Fruit fly (Drosophila melanogaster) whole organism, embryonic: ENCODE data around the gene CG33093.

Experiments
- B-H1 ChIP-seq: fragments of 200-800 bp; sonication (Bioruptor generic); IDR thresholded peaks from 3 replicates; pipeline ENCODE4 v1.3.6; 2022; ENCODE audit warnings: missing biosample characterization, missing genetic modification characterization
- B-H2 ChIP-seq: fragments of 200-800 bp; sonication (Bioruptor generic); optimal IDR thresholded peaks from 2 replicates; lab custom pipeline; 2018; ENCODE audit warnings: missing biosample characterization, mild to moderate bottlenecking, missing genetic modification characterization
- CG10321 ChIP-seq: fragments of 200-800 bp; sonication (Bioruptor generic); IDR thresholded peaks from 2 replicates; pipeline ENCODE4 v1.3.6; 2022; ENCODE audit warnings: missing biosample characterization, missing genetic modification characterization
- CG10654 ChIP-seq: fragments of 200-800 bp; sonication (Bioruptor generic); optimal IDR thresholded peaks from 2 replicates; lab custom pipeline; 2016; ENCODE audit warnings: missing biosample characterization, missing genetic modification characterization
- CG12391 ChIP-seq: fragments of 200-800 bp; sonication (Bioruptor generic); optimal IDR thresholded peaks from 3 replicates; lab custom pipeline; 2018; ENCODE audit warnings: missing biosample characterization, mild to moderate bottlenecking, missing genetic modification characterization, moderate library complexity
- CG14965 ChIP-seq: fragments of 200-800 bp; sonication (Bioruptor generic); optimal IDR thresholded peaks from 2 replicates; lab custom pipeline; 2016; ENCODE audit warnings: missing biosample characterization, missing genetic modification characterization, borderline replicate concordance
- CG15269 ChIP-seq: fragments of 200-800 bp; sonication (Bioruptor generic); optimal IDR thresholded peaks from 2 replicates; lab custom pipeline; 2018; ENCODE audit warnings: missing biosample characterization, mild to moderate bottlenecking, missing genetic modification characterization, moderate library complexity
- CG2120 ChIP-seq: fragments of 200-800 bp; sonication (Bioruptor generic); optimal IDR thresholded peaks from 3 replicates; lab custom pipeline; 2016; ENCODE audit warnings: missing biosample characterization, missing genetic modification characterization
- CG2129 ChIP-seq: fragments of 200-800 bp; sonication (Bioruptor generic); IDR thresholded peaks from 2 replicates; pipeline ENCODE4 v1.3.6; 2022; ENCODE audit warnings: missing biosample characterization, missing genetic modification characterization; ENCODE audit not compliant: partially characterized antibody
- CG31441 ChIP-seq: fragments of 200-800 bp; sonication (Bioruptor generic); IDR thresholded peaks from 2 replicates; pipeline ENCODE4 v1.3.6; 2022; ENCODE audit warnings: missing biosample characterization, missing genetic modification characterization
- CG3163 ChIP-seq: fragments of 200-800 bp; sonication (Bioruptor generic); optimal IDR thresholded peaks from 3 replicates; lab custom pipeline; 2016; ENCODE audit warnings: missing biosample characterization, missing genetic modification characterization
- CG32767 ChIP-seq: fragments of 200-800 bp; sonication (Bioruptor generic); IDR thresholded peaks from 2 replicates; pipeline ENCODE4 v1.3.6; 2022; ENCODE audit warnings: missing biosample characterization, missing genetic modification characterization
- CG33557 ChIP-seq: fragments of 200-800 bp; sonication (Bioruptor generic); optimal IDR thresholded peaks from 2 replicates; lab custom pipeline; 2019; ENCODE audit warnings: missing biosample characterization, mild to moderate bottlenecking, missing genetic modification characterization, moderate library complexity
- CG4404 ChIP-seq: fragments of 200-800 bp; sonication (Bioruptor generic); IDR thresholded peaks from 2 replicates; pipeline ENCODE4 v1.3.6; 2022; ENCODE audit warnings: missing biosample characterization, missing genetic modification characterization
- CG4707 ChIP-seq: fragments of 200-800 bp; sonication (Bioruptor generic); optimal IDR thresholded peaks from 2 replicates; lab custom pipeline; 2018; ENCODE audit warnings: missing biosample characterization, mild to moderate bottlenecking, missing genetic modification characterization, moderate library complexity
- CG6654 ChIP-seq: fragments of 200-800 bp; sonication (Bioruptor generic); optimal IDR thresholded peaks from 2 replicates; lab custom pipeline; 2017; ENCODE audit warnings: missing biosample characterization, mild to moderate bottlenecking, missing genetic modification characterization
- CG6813 ChIP-seq: fragments of 200-800 bp; sonication (Bioruptor generic); optimal IDR thresholded peaks from 2 replicates; lab custom pipeline; 2017; ENCODE audit warnings: missing biosample characterization, missing genetic modification characterization, mild to moderate bottlenecking, moderate library complexity, missing genetic modification reagents
- CG7987 ChIP-seq: fragments of 200-800 bp; sonication (Bioruptor generic); optimal IDR thresholded peaks from 2 replicates; lab custom pipeline; 2018; ENCODE audit warnings: missing biosample characterization, mild to moderate bottlenecking, missing genetic modification characterization, moderate library complexity
- CG8765 ChIP-seq: fragments of 200-800 bp; sonication (Bioruptor generic); IDR thresholded peaks from 2 replicates; pipeline ENCODE4 v1.3.6; 2022; ENCODE audit warnings: missing biosample characterization, missing genetic modification characterization
- Camta ChIP-seq: fragments of 200-800 bp; sonication (Bioruptor generic); optimal IDR thresholded peaks from 2 replicates; lab custom pipeline; 2016; ENCODE audit warnings: missing biosample characterization, missing genetic modification characterization
- Dfd ChIP-seq, 2 experiments: fragments of >200 bp; optimal IDR thresholded peaks; 2 replicates each; lab custom pipeline; 2017; ENCODE audit warnings: missing biosample characterization in 2 of 2, missing genetic modification characterization in 2 of 2
- Drgx ChIP-seq: fragments of 200-800 bp; sonication (Bioruptor generic); IDR thresholded peaks from 2 replicates; pipeline ENCODE4 v1.3.6; 2022; ENCODE audit warnings: missing biosample characterization, missing genetic modification characterization
- E2f1 ChIP-seq: fragments of 200-800 bp; sonication (Bioruptor generic); IDR thresholded peaks from 2 replicates; pipeline ENCODE4 v1.3.6; 2022; ENCODE audit warnings: missing biosample characterization, missing genetic modification characterization
- Elba2 ChIP-seq: fragments of 200-800 bp; sonication (Bioruptor generic); optimal IDR thresholded peaks from 3 replicates; lab custom pipeline; 2016; ENCODE audit warnings: missing biosample characterization, missing genetic modification characterization
- MESR4 ChIP-seq: fragments of 200-800 bp; sonication (Bioruptor generic); optimal IDR thresholded peaks from 2 replicates; lab custom pipeline; 2018; ENCODE audit warnings: missing biosample characterization, mild to moderate bottlenecking, missing genetic modification characterization, moderate library complexity
- Nf-YB ChIP-seq: fragments of 200-800 bp; sonication (Bioruptor generic); optimal IDR thresholded peaks from 3 replicates; lab custom pipeline; 2019; ENCODE audit warnings: missing biosample characterization, mild to moderate bottlenecking, missing genetic modification characterization, moderate library complexity
- Oaz ChIP-seq: fragments of 200-800 bp; sonication (Bioruptor generic); IDR thresholded peaks from 2 replicates; pipeline ENCODE4 v1.3.6; 2022; ENCODE audit warnings: missing biosample characterization, missing genetic modification characterization
- Pdp1 ChIP-seq, 2 experiments: fragments of 200-800 bp; sonication (Bioruptor generic); optimal IDR thresholded peaks; 3 replicates each; lab custom pipeline; 2016; ENCODE audit warnings: missing biosample characterization in 2 of 2, missing genetic modification characterization in 2 of 2, mild to moderate bottlenecking in 1 of 2, moderate library complexity in 1 of 2
- Scr ChIP-seq: fragments of 200-800 bp; sonication (Bioruptor generic); IDR thresholded peaks from 2 replicates; pipeline ENCODE4 v1.3.6; 2022; ENCODE audit warnings: missing biosample characterization, missing genetic modification characterization; ENCODE audit not compliant: partially characterized antibody
- TFAM ChIP-seq: fragments of 200-800 bp; sonication (Bioruptor generic); optimal IDR thresholded peaks from 2 replicates; lab custom pipeline; 2017; ENCODE audit warnings: missing biosample characterization, missing genetic modification characterization, inconsistent platforms
- Taf1 ChIP-seq: fragments of 200-800 bp; sonication (Bioruptor generic); IDR thresholded peaks from 2 replicates; pipeline ENCODE4 v1.3.6; 2022; ENCODE audit warnings: missing biosample characterization, missing genetic modification characterization
- bbx ChIP-seq: fragments of 200-800 bp; sonication (Bioruptor generic); IDR thresholded peaks from 2 replicates; pipeline ENCODE4 v1.3.6; 2022; ENCODE audit warnings: missing biosample characterization, missing genetic modification characterization; ENCODE audit not compliant: partially characterized antibody
- bsh ChIP-seq, 2 experiments: fragments of 200-800 bp; sonication (Bioruptor generic); optimal IDR thresholded peaks; 2 replicates each; lab custom pipeline; 2017 to 2018; ENCODE audit warnings: mild to moderate bottlenecking in 2 of 2, missing biosample characterization in 2 of 2, missing genetic modification characterization in 2 of 2, moderate library complexity in 1 of 2
- chif ChIP-seq, 2 experiments: fragments of 200-800 bp; sonication (Bioruptor generic); optimal IDR thresholded peaks; 3 replicates each; lab custom pipeline; 2016; ENCODE audit warnings: missing biosample characterization in 2 of 2, missing genetic modification characterization in 2 of 2
- fd102C ChIP-seq: fragments of 200-800 bp; sonication (Bioruptor generic); optimal IDR thresholded peaks from 2 replicates; lab custom pipeline; 2018; ENCODE audit warnings: missing biosample characterization, mild to moderate bottlenecking, missing genetic modification characterization, moderate library complexity
- fd3F ChIP-seq: fragments of 200-800 bp; sonication (Bioruptor generic); optimal IDR thresholded peaks from 2 replicates; lab custom pipeline; 2018; ENCODE audit warnings: missing biosample characterization, mild to moderate bottlenecking, missing genetic modification characterization, moderate library complexity
- gce ChIP-seq: fragments of 200-800 bp; sonication (Bioruptor generic); IDR thresholded peaks from 3 replicates; pipeline ENCODE4 v1.3.6; 2022; ENCODE audit warnings: missing biosample characterization, missing genetic modification characterization
- gem ChIP-seq: fragments of 200-800 bp; sonication (Bioruptor generic); optimal IDR thresholded peaks from 2 replicates; lab custom pipeline; 2019; ENCODE audit warnings: missing biosample characterization, mild to moderate bottlenecking, missing genetic modification characterization, moderate library complexity
- gfzf ChIP-seq: fragments of 200-800 bp; sonication (Bioruptor generic); optimal IDR thresholded peaks from 2 replicates; lab custom pipeline; 2016; ENCODE audit warnings: missing biosample characterization, mild to moderate bottlenecking, missing genetic modification characterization, moderate library complexity
- hkb ChIP-seq, 2 experiments: fragments of 200-800 bp in 1 of 2; fragments of >200 bp in 1 of 2; sonication (Bioruptor generic) in 1 of 2; IDR thresholded peaks in 1 of 2; optimal IDR thresholded peaks in 1 of 2; 2 replicates each; pipeline versions ENCODE4 v1.3.6 to Lab custom; 2017 to 2022; ENCODE audit warnings: missing biosample characterization in 1 of 2, missing genetic modification characterization in 1 of 2
- ind ChIP-seq: fragments of 200-800 bp; sonication (Bioruptor generic); optimal IDR thresholded peaks from 3 replicates; lab custom pipeline; 2016; ENCODE audit warnings: missing biosample characterization, missing genetic modification characterization
- lola ChIP-seq, 3 experiments: fragments of >200 bp in 2 of 3; fragments of 200-800 bp in 1 of 3; sonication (Bioruptor generic) in 1 of 3; optimal IDR thresholded peaks; 2 replicates each; lab custom pipeline; 2017 to 2019; ENCODE audit warnings: missing biosample characterization in 3 of 3, missing genetic modification characterization in 3 of 3, mild to moderate bottlenecking in 1 of 3, moderate library complexity in 1 of 3
- nerfin-1 ChIP-seq: fragments of 200-800 bp; sonication (Bioruptor generic); optimal IDR thresholded peaks from 3 replicates; lab custom pipeline; 2019; ENCODE audit warnings: missing biosample characterization, mild to moderate bottlenecking, missing genetic modification characterization, moderate library complexity
- sima ChIP-seq: fragments of 200-800 bp; sonication (Bioruptor generic); optimal IDR thresholded peaks from 2 replicates; lab custom pipeline; 2016; ENCODE audit warnings: missing biosample characterization, missing genetic modification characterization
- ssp ChIP-seq: fragments of 200-800 bp; sonication (Bioruptor generic); IDR thresholded peaks from 2 replicates; pipeline ENCODE4 v1.3.6; 2022; ENCODE audit warnings: missing biosample characterization, missing genetic modification characterization
- twi ChIP-seq: fragments of 200-800 bp; optimal IDR thresholded peaks from 2 replicates; lab custom pipeline; 2019; ENCODE audit warnings: missing biosample characterization, mild to moderate bottlenecking, missing genetic modification characterization, moderate library complexity
- unpg ChIP-seq: fragments of 200-800 bp; sonication (Bioruptor generic); optimal IDR thresholded peaks from 3 replicates; lab custom pipeline; 2018; ENCODE audit warnings: missing biosample characterization, mild to moderate bottlenecking, missing genetic modification characterization, moderate library complexity
- wor ChIP-seq: fragments of 200-800 bp; sonication (Bioruptor generic); IDR thresholded peaks from 2 replicates; pipeline ENCODE4 v1.3.6; 2022; ENCODE audit warnings: missing biosample characterization, missing genetic modification characterization
- yki ChIP-seq: fragments of >200 bp; optimal IDR thresholded peaks from 3 replicates; lab custom pipeline; 2018

Gene CG33093

dm6 chr3R:22526353-22526907 lies 5.3 kb downstream of the CG33093 start (continued):
- no peak for TF ChIP-seq CG6813 (GFP tag; lab: Kevin White, UChicago)
- TF ChIP-seq CG10654 (GFP tag; lab: Kevin White, UChicago): no peak
- TF ChIP-seq CG6654 (GFP tag; lab: Kevin White, UChicago): no peak
- TF ChIP-seq Pdp1 (GFP tag; optimal IDR thresholded peaks at IDR 0.05; lab: Kevin White, UChicago): no peak
- no peak for TF ChIP-seq sima (GFP tag; lab: Kevin White, UChicago)
- no peak for TF ChIP-seq CG4404 (GFP tag; lab: Robert Waterston, UW)
- TF ChIP-seq Nf-YB (GFP tag; lab: Kevin White, UChicago): no peak
- no peak for TF ChIP-seq E2f1 (GFP tag; lab: Robert Waterston, UW)
- TF ChIP-seq Dfd (GFP tag; optimal IDR thresholded peaks at IDR 0.05; lab: Kevin White, UChicago): no peak
- TF ChIP-seq ind (GFP tag; lab: Kevin White, UChicago): peak; percentile 27
- TF ChIP-seq bsh (GFP tag; optimal IDR thresholded peaks at IDR 0.05; lab: Kevin White, UChicago): no peak
- no peak for TF ChIP-seq gfzf (GFP tag; lab: Kevin White, UChicago)
- no peak for TF ChIP-seq Taf1 (GFP tag; lab: Robert Waterston, UW)
- TF ChIP-seq CG3163: no peak
- no peak for TF ChIP-seq hkb (optimal IDR thresholded peaks at IDR 0.05; lab: Kevin White, UChicago)
- TF ChIP-seq hkb (GFP tag; IDR thresholded peaks at IDR 0.05; lab: Robert Waterston, UW): 0 out of 2 replicates have a peak, but pooled peaks have one; percentile 21
- peak in 1 of 3 experiments; percentile 12 for TF ChIP-seq lola (GFP tag; optimal IDR thresholded peaks at IDR 0.05; lab: Kevin White, UChicago)
- TF ChIP-seq MESR4 (GFP tag; lab: Kevin White, UChicago): no peak
- TF ChIP-seq CG10321: no peak
- no peak for TF ChIP-seq yki (lab: Kevin White, UChicago)
- no peak; the same call in 2 of the 3 replicates for TF ChIP-seq B-H1 (GFP tag; lab: Robert Waterston, UW)
- no peak for TF ChIP-seq CG4707 (GFP tag; lab: Kevin White, UChicago)
- TF ChIP-seq Oaz (GFP tag; lab: Robert Waterston, UW): no peak
- peak; percentile 48 for TF ChIP-seq gem (tag; lab: Kevin White, UChicago)
- TF ChIP-seq gce: no peak
- no peak for TF ChIP-seq CG32767 (GFP tag; lab: Robert Waterston, UW)
- TF ChIP-seq nerfin-1: no peak
- TF ChIP-seq CG31441 (GFP tag; lab: Robert Waterston, UW): peak; percentile 35; the same call in 1 of the 2 replicates
- no peak for TF ChIP-seq unpg (GFP tag; lab: Kevin White, UChicago)
- no peak for TF ChIP-seq wor (GFP tag; lab: Robert Waterston, UW)
- no peak for TF ChIP-seq fd3F
- TF ChIP-seq Drgx: 0 out of 2 replicates have a peak, but pooled peaks have one; percentile 19
- TF ChIP-seq CG8765 (GFP tag; lab: Robert Waterston, UW): 0 out of 2 replicates have a peak, but pooled peaks have one; percentile 34
- no peak for TF ChIP-seq B-H2 (GFP tag; lab: Kevin White, UChicago)
- 0 out of 2 replicates have a peak, but pooled peaks have one; percentile 15 for TF ChIP-seq ssp
- TF ChIP-seq CG15269 (tag; lab: Kevin White, UChicago): peak; percentile 29
- TF ChIP-seq TFAM (GFP tag; lab: Kevin White, UChicago): no peak
- peak; percentile 42 for TF ChIP-seq CG2120 (GFP tag; lab: Kevin White, UChicago)
- no peak for TF ChIP-seq CG33557 (GFP tag; lab: Kevin White, UChicago)
- no peak for TF ChIP-seq CG2129 (GFP tag; lab: Robert Waterston, UW)
- TF ChIP-seq Elba2 (GFP tag; lab: Kevin White, UChicago): no peak
- peak; percentile 3 for TF ChIP-seq Camta (GFP tag; lab: Kevin White, UChicago)
- TF ChIP-seq Scr (GFP tag; lab: Robert Waterston, UW): no peak
- TF ChIP-seq CG14965 (GFP tag; lab: Kevin White, UChicago): no peak
- TF ChIP-seq twi (tag; lab: Kevin White, UChicago): no peak
- TF ChIP-seq fd102C (GFP tag; lab: Kevin White, UChicago): no peak
- peak; percentile 10 for TF ChIP-seq CG12391
- 0 out of 2 replicates have a peak, but pooled peaks have one; percentile 22 for TF ChIP-seq bbx (GFP tag; lab: Robert Waterston, UW)
- TF ChIP-seq chif (GFP tag; optimal IDR thresholded peaks at IDR 0.05; lab: Kevin White, UChicago): no peak
- TF ChIP-seq CG7987 (GFP tag; lab: Kevin White, UChicago): no peak
